Fruit fly (Drosophila melanogaster): ENCODE results near the gene CG13078.

Gene CG13078

dm6 chr2L:19528308-19528707 is 35.4 kb upstream of the CG13078 start (continued):
- TF ChIP-seq bsh (GFP tag; optimal IDR thresholded peaks at IDR 0.05) = peak; percentile 88 to 96
- TF ChIP-seq CG4404 (GFP tag; IDR thresholded peaks at IDR 0.05) = peak; percentile 84
- TF ChIP-seq abd-A (tag; optimal IDR thresholded peaks at IDR 0.05) = no peak
- peak; percentile 95 for TF ChIP-seq E2f1 (GFP tag; IDR thresholded peaks at IDR 0.05)
- TF ChIP-seq CG8924 (tag; optimal IDR thresholded peaks at IDR 0.05) = peak; percentile 97
- TF ChIP-seq Camta (GFP tag; optimal IDR thresholded peaks at IDR 0.05) = peak; percentile 92
- peak; percentile 99 for TF ChIP-seq slbo (GFP tag; IDR thresholded peaks at IDR 0.05)
- no peak for TF ChIP-seq stwl (tag; optimal IDR thresholded peaks at IDR 0.05)
- peak; percentile 94 for TF ChIP-seq chm (GFP tag; IDR thresholded peaks at IDR 0.05)
- peak; percentile 94 for TF ChIP-seq CG4730 (GFP tag; IDR thresholded peaks at IDR 0.05)
- TF ChIP-seq CG7928 (GFP tag; optimal IDR thresholded peaks at IDR 0.05) = peak; percentile 81
- no peak for TF ChIP-seq HLHmδ (GFP tag; optimal IDR thresholded peaks at IDR 0.05)
- TF ChIP-seq tap (tag; optimal IDR thresholded peaks at IDR 0.05) = peak; percentile 94
- TF ChIP-seq Ets97D (GFP tag; optimal IDR thresholded peaks at IDR 0.05) = peak; percentile 84
- peak; percentile 89 for TF ChIP-seq CG16863 (GFP tag; optimal IDR thresholded peaks at IDR 0.05)
- TF ChIP-seq trem (tag; optimal IDR thresholded peaks at IDR 0.05) = peak; percentile 50
- peak; percentile 63; the same call in 2 of the 3 replicates for TF ChIP-seq croc (GFP tag; conservative IDR thresholded peaks at IDR 0.05)
- no peak for TF ChIP-seq Lpt (GFP tag; optimal IDR thresholded peaks at IDR 0.05)
- TF ChIP-seq CG2199 (GFP tag; IDR thresholded peaks at IDR 0.05) = peak; percentile 80; the same call in 2 of the 3 replicates
- no peak for TF ChIP-seq prd (optimal IDR thresholded peaks at IDR 0.05)
- TF ChIP-seq prd (GFP tag; IDR thresholded peaks at IDR 0.05) = peak; percentile 96
- peak; percentile 86 for TF ChIP-seq CG10274 (GFP tag; optimal IDR thresholded peaks at IDR 0.05)
- TF ChIP-seq mirr (GFP tag; optimal IDR thresholded peaks at IDR 0.05) = peak; percentile 95
- peak; percentile 71 for TF ChIP-seq nerfin-1 (tag; optimal IDR thresholded peaks at IDR 0.05)
- TF ChIP-seq CG15479 (GFP tag; optimal IDR thresholded peaks at IDR 0.05) = no peak
- peak; percentile 96 for TF ChIP-seq Hand (GFP tag; optimal IDR thresholded peaks at IDR 0.05)
- TF ChIP-seq rib (GFP tag; IDR thresholded peaks at IDR 0.05) = peak; percentile 98
- TF ChIP-seq twi (tag; optimal IDR thresholded peaks at IDR 0.05) = peak; percentile 74
- TF ChIP-seq CG12744 (GFP tag; optimal IDR thresholded peaks at IDR 0.05) = peak; percentile 96
- peak; percentile 86 for TF ChIP-seq Dad (GFP tag; optimal IDR thresholded peaks at IDR 0.05)
- peak; percentile 61 for TF ChIP-seq wek (GFP tag; optimal IDR thresholded peaks at IDR 0.05)
- TF ChIP-seq CG2678 (tag; optimal IDR thresholded peaks at IDR 0.05) = peak; percentile 98
- TF ChIP-seq CG3281 (GFP tag; optimal IDR thresholded peaks at IDR 0.05) = peak; percentile 98
- peak; percentile 74 for TF ChIP-seq ewg (GFP tag; optimal IDR thresholded peaks at IDR 0.05)
- peak; percentile 94 for TF ChIP-seq Side (GFP tag; optimal IDR thresholded peaks at IDR 0.05)
- peak; percentile 76 for TF ChIP-seq NC2α (GFP tag; optimal IDR thresholded peaks at IDR 0.05)
- TF ChIP-seq CG7372 (GFP tag; IDR thresholded peaks at IDR 0.05) = peak; percentile 96
- TF ChIP-seq CG11456 (GFP tag; IDR thresholded peaks at IDR 0.05) = peak; percentile 98
- TF ChIP-seq dati (GFP tag; IDR thresholded peaks at IDR 0.05) = peak; percentile 84
- peak; percentile 90 for TF ChIP-seq CG3726 (GFP tag; IDR thresholded peaks at IDR 0.05)
- peak; percentile 64 for TF ChIP-seq dmrt11E (tag; optimal IDR thresholded peaks at IDR 0.05)
- TF ChIP-seq HHEX (GFP tag; optimal IDR thresholded peaks at IDR 0.05) = peak; percentile 97
- TF ChIP-seq p53 (GFP tag; optimal IDR thresholded peaks at IDR 0.05) = peak; percentile 29
- peak; percentile 71 for TF ChIP-seq CG12236 (GFP tag; optimal IDR thresholded peaks at IDR 0.05)
- TF ChIP-seq sc (optimal IDR thresholded peaks at IDR 0.05) = no peak
- peak; percentile 45 for TF ChIP-seq sc (GFP tag; optimal IDR thresholded peaks at IDR 0.05)
- peak; percentile 94 for TF ChIP-seq CG6175 (GFP tag; IDR thresholded peaks at IDR 0.05)
- TF ChIP-seq CG13894 (tag; optimal IDR thresholded peaks at IDR 0.05) = peak; percentile 98
- TF ChIP-seq CG17385 (GFP tag; optimal IDR thresholded peaks at IDR 0.05) = peak; percentile 94
- TF ChIP-seq MBD-R2 (GFP tag; IDR thresholded peaks at IDR 0.05) = peak; percentile 98
- peak; percentile 54 for TF ChIP-seq CG6254 (GFP tag; optimal IDR thresholded peaks at IDR 0.05)
- TF ChIP-seq CG18262 (tag; optimal IDR thresholded peaks at IDR 0.05) = peak; percentile 83
